Worm (Caenorhabditis elegans) whole organism, L4 larva: ENCODE measurements around the gene melo-1.

Source experiments
- T26A8.4 ChIP-seq: fragments of 200-800 bp; sonication (Bioruptor generic); IDR thresholded peaks from 2 replicates; pipeline ENCODE4 v1.3.6; 2022; ENCODE audit warnings: missing genetic modification characterization, missing compliant biosample characterization
- ceh-44 ChIP-seq: fragments of 200-800 bp; sonication (Bioruptor generic); IDR thresholded peaks from 2 replicates; pipeline ENCODE4 v1.3.6; 2022; ENCODE audit warnings: missing genetic modification reagents, missing genetic modification characterization, missing compliant biosample characterization
- ceh-82 ChIP-seq: sonication (generic microtip); optimal IDR thresholded peaks from 2 replicates; lab custom pipeline; 2017; ENCODE audit warnings: missing biosample characterization, missing genetic modification characterization
- fkh-10 ChIP-seq: fragments of 150-350 bp; optimal IDR thresholded peaks from 2 replicates; lab custom pipeline; 2014; ENCODE audit warnings: missing biosample characterization, missing genetic modification reagents, missing genetic modification characterization
- hlh-30 ChIP-seq: sonication (generic microtip); optimal IDR thresholded peaks from 2 replicates; lab custom pipeline; 2017; ENCODE audit warnings: antibody characterized with exemption, mild to moderate bottlenecking, missing genetic modification characterization, missing compliant biosample characterization; ENCODE audit not compliant: insufficient read depth
- lin-1 ChIP-seq: fragments of 200-800 bp; sonication (Bioruptor generic); IDR thresholded peaks from 2 replicates; pipeline ENCODE4 v1.3.6; 2022; ENCODE audit warnings: missing genetic modification reagents, missing genetic modification characterization, missing compliant biosample characterization
- lin-15B ChIP-seq: fragments of 150-350 bp; sonication (generic microtip); optimal IDR thresholded peaks from 3 replicates; lab custom pipeline; 2014; ENCODE audit warnings: missing biosample characterization, missing genetic modification characterization
- lin-39 ChIP-seq: fragments of 150-350 bp; optimal IDR thresholded peaks from 2 replicates; lab custom pipeline; 2014; ENCODE audit warnings: missing biosample characterization, missing genetic modification reagents, missing genetic modification characterization
- mdl-1 ChIP-seq, 2 experiments: fragments of 150-350 bp in 1 of 2; sonication (generic microtip) in 1 of 2; optimal IDR thresholded peaks; 2 replicates each; lab custom pipeline; 2014 to 2017; ENCODE audit warnings: missing biosample characterization in 2 of 2, missing genetic modification characterization in 2 of 2
- mxl-3 ChIP-seq: fragments of 200-800 bp; sonication (Bioruptor generic); optimal IDR thresholded peaks from 2 replicates; lab custom pipeline; 2018; ENCODE audit warnings: mild to moderate bottlenecking, missing genetic modification characterization, missing compliant biosample characterization
- pha-4 ChIP-seq, 2 experiments: fragments of 150-350 bp in 1 of 2; fragments of 200-800 bp in 1 of 2; sonication (Bioruptor generic) in 1 of 2; IDR thresholded peaks in 1 of 2; optimal IDR thresholded peaks in 1 of 2; 2 replicates each; pipeline versions ENCODE4 v1.3.6 to Lab custom; 2014 to 2022; ENCODE audit warnings: missing genetic modification characterization in 2 of 2, missing genetic modification reagents in 2 of 2, missing biosample characterization in 1 of 2, missing compliant biosample characterization in 1 of 2
- pqm-1 ChIP-seq: sonication (generic microtip); optimal IDR thresholded peaks from 2 replicates; lab custom pipeline; 2017; ENCODE audit warnings: missing biosample characterization, missing genetic modification characterization
- snpc-4 ChIP-seq: fragments of 150-350 bp; optimal IDR thresholded peaks from 2 replicates; lab custom pipeline; 2014; ENCODE audit warnings: missing biosample characterization, missing genetic modification characterization
- unc-62 ChIP-seq, 3 experiments: fragments of 150-350 bp in 1 of 3; sonication (generic microtip); optimal IDR thresholded peaks in 2 of 3; peaks in 1 of 3; 1 replicate in 1 of 3; 2 replicates in 2 of 3; lab custom pipeline; 2014 to 2017; ENCODE audit warnings: missing biosample characterization in 3 of 3, missing genetic modification characterization in 3 of 3, missing genetic modification reagents in 3 of 3, missing genotype in 1 of 3

- TF ChIP-seq pha-4 (GFP tag; IDR thresholded peaks at IDR 0.05; lab: Robert Waterston, UW) (no peak), pha-4 (tag; optimal IDR thresholded peaks at IDR 0.05; lab: Kevin White, UChicago) (no peak), lin-15B (tag; lab: Kevin White, UChicago) (no peak), T26A8.4 (GFP tag; lab: Robert Waterston, UW) (no peak), mxl-3 (GFP tag; lab: Kevin White, UChicago) (no peak), mdl-1 (tag; optimal IDR thresholded peaks at IDR 0.05; lab: Kevin White, UChicago) (no peak), hlh-30 (tag; lab: Kevin White, UChicago) (no peak), ceh-82 (no peak), ceh-44 (GFP tag; lab: Robert Waterston, UW) (no peak), lin-1 (no peak), fkh-10 (no peak), lin-39 (tag; lab: Kevin White, UChicago) (no peak), snpc-4 (tag; lab: Kevin White, UChicago) (no peak), unc-62 (GFP tag; optimal IDR thresholded peaks at IDR 0.05 in 1 of 2; lab: Kevin White, UChicago) (no peak), unc-62 (tag; optimal IDR thresholded peaks at IDR 0.05; lab: Kevin White, UChicago) (no peak), pqm-1 (tag; lab: Kevin White, UChicago) (no peak)
Measured at ce11 chrIV:14741926-14742325, 44.9 kb upstream of the melo-1 start.
